Worm (Caenorhabditis elegans) whole organism, mixed stage, embryonic: ENCODE data around the gene C18H7.7.

Experiments
- lin-13 ChIP-seq: fragments of 150-350 bp; optimal IDR thresholded peaks from 2 replicates; lab custom pipeline; 2014; ENCODE audit warnings: missing biosample characterization, missing genetic modification characterization
- lin-32 ChIP-seq: fragments of 200-800 bp; sonication (Bioruptor generic); optimal IDR thresholded peaks from 2 replicates; lab custom pipeline; 2018; ENCODE audit warnings: mild to moderate bottlenecking, missing genetic modification characterization, missing compliant biosample characterization
- nhr-76 ChIP-seq: sonication (generic microtip); optimal IDR thresholded peaks from 2 replicates; lab custom pipeline; 2017; ENCODE audit warnings: missing biosample characterization, missing genetic modification characterization
- sptf-1 ChIP-seq: sonication (generic microtip); optimal IDR thresholded peaks from 2 replicates; lab custom pipeline; 2017; ENCODE audit warnings: mild to moderate bottlenecking, missing genetic modification characterization, moderate library complexity, missing compliant biosample characterization
- unc-39 ChIP-seq: fragments of 150-350 bp; optimal IDR thresholded peaks from 2 replicates; lab custom pipeline; 2014; ENCODE audit warnings: missing biosample characterization, missing genetic modification characterization
- unc-62 ChIP-seq: fragments of 150-350 bp; optimal IDR thresholded peaks from 2 replicates; lab custom pipeline; 2014; ENCODE audit warnings: missing biosample characterization, missing genetic modification reagents, missing genetic modification characterization

ce11 chrIV:560780-561179 lies 35.4 kb downstream of the C18H7.7 start:
- TF ChIP-seq sptf-1 (tag; lab: Kevin White, UChicago) (no peak), lin-13 (tag; lab: Kevin White, UChicago) (no peak), unc-39 (no peak), unc-62 (no peak), nhr-76 (tag; lab: Kevin White, UChicago) (no peak), lin-32 (GFP tag; lab: Kevin White, UChicago) (no peak)
